Worm (Caenorhabditis elegans) whole organism, late embryonic: Measurements from ENCODE around the gene Y41C4A.21.

Experiments used
- F13H6.1 ChIP-seq: sonication (generic microtip); optimal IDR thresholded peaks from 2 replicates; lab custom pipeline; 2016; ENCODE audit warnings: missing genetic modification characterization, missing compliant biosample characterization
- ceh-22 ChIP-seq: sonication (generic microtip); optimal IDR thresholded peaks from 2 replicates; lab custom pipeline; 2017; ENCODE audit warnings: missing biosample characterization, missing genetic modification characterization
- ceh-30 ChIP-seq: fragments of 150-350 bp; optimal IDR thresholded peaks from 2 replicates; lab custom pipeline; 2014; ENCODE audit warnings: missing biosample characterization, missing genetic modification characterization
- ceh-45 ChIP-seq: fragments of 200-800 bp; sonication (Bioruptor generic); IDR thresholded peaks from 2 replicates; pipeline ENCODE4 v1.3.6; 2022; ENCODE audit warnings: missing genetic modification reagents, missing genetic modification characterization, missing compliant biosample characterization
- ceh-9 ChIP-seq: sonication (generic microtip); optimal IDR thresholded peaks from 2 replicates; lab custom pipeline; 2016; ENCODE audit warnings: mild to moderate bottlenecking, missing genetic modification characterization, inconsistent platforms, missing compliant biosample characterization
- hlh-13 ChIP-seq: fragments of 200-800 bp; sonication (Bioruptor generic); optimal IDR thresholded peaks from 2 replicates; lab custom pipeline; 2018; ENCODE audit warnings: mild to moderate bottlenecking, missing genetic modification characterization, missing compliant biosample characterization
- hlh-30 ChIP-seq: sonication (generic microtip); optimal IDR thresholded peaks from 2 replicates; lab custom pipeline; 2017; ENCODE audit warnings: antibody characterized with exemption, missing genetic modification characterization, missing compliant biosample characterization; ENCODE audit not compliant: insufficient read depth
- pha-2 ChIP-seq: sonication (generic microtip); optimal IDR thresholded peaks from 2 replicates; lab custom pipeline; 2017; ENCODE audit warnings: mild to moderate bottlenecking, missing genetic modification characterization, missing compliant biosample characterization
- sox-2 ChIP-seq: fragments of 200-800 bp; sonication (Bioruptor generic); IDR thresholded peaks from 2 replicates; pipeline ENCODE4 v1.3.6; 2022; ENCODE audit warnings: missing genetic modification reagents, missing genetic modification characterization, missing compliant biosample characterization
- unc-3 ChIP-seq, 2 experiments: fragments of 200-800 bp in 1 of 2; sonication (Bioruptor generic) in 1 of 2; sonication (generic microtip) in 1 of 2; conservative IDR thresholded peaks in 1 of 2; optimal IDR thresholded peaks in 1 of 2; 2 replicates each; pipeline versions ENCODE4 v1.3.6 to Lab custom; 2016 to 2022; ENCODE audit warnings: missing compliant biosample characterization in 2 of 2, missing genetic modification characterization in 2 of 2, missing genetic modification reagents in 1 of 2

DNA sequence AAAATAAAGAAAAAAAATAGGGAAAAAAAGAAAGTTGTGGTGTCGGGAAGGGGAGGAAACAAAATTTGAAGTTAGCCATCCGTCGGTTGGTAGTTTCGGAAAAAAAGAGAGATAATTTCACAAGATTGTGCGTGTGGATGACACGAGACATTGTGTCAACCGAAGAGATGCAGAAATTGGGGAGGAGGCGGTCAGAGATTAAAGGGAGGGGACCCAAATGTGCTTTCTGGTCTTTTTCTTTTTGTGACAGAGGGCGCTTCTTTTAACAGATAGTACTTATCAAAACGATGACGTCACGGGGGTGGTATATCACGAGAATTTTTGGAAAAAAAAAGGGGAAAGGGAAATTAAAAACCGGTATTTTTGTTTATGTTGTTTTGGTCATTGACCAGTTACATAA is 6.3 kb downstream of the Y41C4A.21 start:
- TF ChIP-seq unc-3 (GFP tag; conservative IDR thresholded peaks at IDR 0.05; lab: Robert Waterston, UW) (no peak), unc-3 (tag; optimal IDR thresholded peaks at IDR 0.05; lab: Kevin White, UChicago) (no peak), hlh-13 (GFP tag; lab: Kevin White, UChicago) (no peak), ceh-45 (GFP tag; lab: Robert Waterston, UW) (no peak), ceh-9 (tag; lab: Kevin White, UChicago) (no peak), hlh-30 (no peak), sox-2 (GFP tag; lab: Robert Waterston, UW) (no peak), ceh-30 (tag; lab: Kevin White, UChicago) (no peak), ceh-22 (tag; lab: Kevin White, UChicago) (no peak), F13H6.1 (tag; lab: Kevin White, UChicago) (no peak), pha-2 (tag; lab: Kevin White, UChicago) (no peak)
